Worm (Caenorhabditis elegans): ENCODE measurements around the gene thk-1.

- TF ChIP-seq madf-9 (GFP tag; conservative IDR thresholded peaks at IDR 0.05) (no peak), F49E8.2 (tag; optimal IDR thresholded peaks at IDR 0.05; ENCODE audit: borderline replicate concordance) (no peak), fkh-10 (GFP tag; optimal IDR thresholded peaks at IDR 0.05) (no peak), unc-62 (GFP tag; optimal IDR thresholded peaks at IDR 0.05 in 1 of 2) (no peak), unc-62 (tag; optimal IDR thresholded peaks at IDR 0.05) (no peak)
These were observed 21.8 kb downstream of the thk-1 start, which contains the start of gene F01G10.9 for ce11 chrIV:10259557-10259956.
